Worm (Caenorhabditis elegans) whole organism, L4 larva: ENCODE data around the gene srg-64.

Experiments used
- F10B5.3 ChIP-seq: sonication (generic microtip); optimal IDR thresholded peaks from 2 replicates; lab custom pipeline; 2016; ENCODE audit warnings: mild to moderate bottlenecking, missing genetic modification characterization, missing compliant biosample characterization
- F26F4.8 ChIP-seq: fragments of 200-800 bp; sonication (Bioruptor generic); conservative IDR thresholded peaks from 2 replicates; pipeline ENCODE4 v1.3.6; 2022; ENCODE audit warnings: missing genetic modification characterization, missing compliant biosample characterization
- F37D6.2 ChIP-seq: sonication (generic microtip); optimal IDR thresholded peaks from 2 replicates; lab custom pipeline; 2016; ENCODE audit warnings: mild to moderate bottlenecking, missing genetic modification characterization, missing compliant biosample characterization
- R02D3.7 ChIP-seq: fragments of 150-350 bp; sonication (generic microtip); optimal IDR thresholded peaks from 3 replicates; lab custom pipeline; 2014; ENCODE audit warnings: missing biosample characterization, missing genetic modification characterization
- Y105C5A.15 ChIP-seq: fragments of 200-800 bp; sonication (Bioruptor generic); IDR thresholded peaks from 2 replicates; pipeline ENCODE4 v1.3.6; 2022; ENCODE audit warnings: missing genetic modification characterization, missing compliant biosample characterization
- Y5F2A.4 ChIP-seq: fragments of 200-800 bp; sonication (Bioruptor generic); optimal IDR thresholded peaks from 2 replicates; lab custom pipeline; 2018; ENCODE audit warnings: mild to moderate bottlenecking, missing genetic modification characterization, missing compliant biosample characterization
- ZK337.2 ChIP-seq: fragments of 200-800 bp; sonication (Bioruptor generic); IDR thresholded peaks from 2 replicates; pipeline ENCODE4 v1.3.6; 2022; ENCODE audit warnings: missing genetic modification reagents, missing genetic modification characterization, missing compliant biosample characterization
- arid-1 ChIP-seq: fragments of 200-800 bp; sonication (Bioruptor generic); conservative IDR thresholded peaks from 2 replicates; pipeline ENCODE4 v1.3.6; 2022; ENCODE audit warnings: missing genetic modification reagents, missing genetic modification characterization, missing compliant biosample characterization
- ceh-32 ChIP-seq: sonication (generic microtip); optimal IDR thresholded peaks from 2 replicates; lab custom pipeline; 2016; ENCODE audit warnings: mild to moderate bottlenecking, missing genetic modification characterization, missing compliant biosample characterization; ENCODE audit not compliant: poor library complexity
- ces-1 ChIP-seq: fragments of 150-350 bp; sonication (generic microtip); optimal IDR thresholded peaks from 4 replicates; lab custom pipeline; 2014; ENCODE audit warnings: missing biosample characterization, missing genetic modification reagents, missing genetic modification characterization
- cey-2 ChIP-seq: sonication (generic microtip); optimal IDR thresholded peaks from 3 replicates; lab custom pipeline; 2017; ENCODE audit warnings: missing genetic modification characterization, mild to moderate bottlenecking, missing compliant biosample characterization, antibody characterized with exemption, borderline replicate concordance; ENCODE audit not compliant: insufficient read depth
- ctbp-1 ChIP-seq: fragments of 200-800 bp; sonication (Bioruptor generic); IDR thresholded peaks from 2 replicates; pipeline ENCODE4 v1.3.6; 2022; ENCODE audit warnings: missing genetic modification reagents, missing genetic modification characterization, missing compliant biosample characterization
- daf-12 ChIP-seq: fragments of 150-350 bp; optimal IDR thresholded peaks from 2 replicates; lab custom pipeline; 2014; ENCODE audit warnings: missing biosample characterization, missing genetic modification reagents, missing genetic modification characterization
- daf-16 ChIP-seq, 3 experiments: sonication (generic microtip); optimal IDR thresholded peaks; 2 replicates each; lab custom pipeline; 2016 to 2017; ENCODE audit warnings: missing genetic modification characterization in 3 of 3, missing genetic modification reagents in 3 of 3, mild to moderate bottlenecking in 2 of 3, missing compliant biosample characterization in 2 of 3, missing biosample characterization in 1 of 3, moderate library complexity in 1 of 3
- daf-19 ChIP-seq: fragments of 200-800 bp; sonication (Bioruptor generic); conservative IDR thresholded peaks from 2 replicates; pipeline ENCODE4 v1.3.6; 2022; ENCODE audit warnings: missing genetic modification characterization, missing compliant biosample characterization
- daf-8 ChIP-seq: fragments of 200-800 bp; sonication (Bioruptor generic); IDR thresholded peaks from 2 replicates; pipeline ENCODE4 v1.3.6; 2022; ENCODE audit warnings: missing genetic modification characterization, missing compliant biosample characterization
- dmd-8 ChIP-seq: fragments of 200-800 bp; sonication (Bioruptor generic); IDR thresholded peaks from 2 replicates; pipeline ENCODE4 v1.3.6; 2022; ENCODE audit warnings: missing genetic modification characterization, missing compliant biosample characterization
- dpl-1 ChIP-seq: fragments of 150-350 bp; optimal IDR thresholded peaks from 2 replicates; lab custom pipeline; 2014; ENCODE audit warnings: missing biosample characterization, missing genetic modification reagents, missing genetic modification characterization
- duxl-1 ChIP-seq: sonication (generic microtip); optimal IDR thresholded peaks from 2 replicates; lab custom pipeline; 2016; ENCODE audit warnings: mild to moderate bottlenecking, missing genetic modification characterization, moderate library complexity, missing compliant biosample characterization; ENCODE audit not compliant: poor library complexity
- dve-1 ChIP-seq: sonication (generic microtip); optimal IDR thresholded peaks from 2 replicates; lab custom pipeline; 2017; ENCODE audit warnings: antibody characterized with exemption, mild to moderate bottlenecking, missing genetic modification characterization, missing compliant biosample characterization; ENCODE audit not compliant: insufficient read depth
- hif-1 ChIP-seq, 2 experiments: sonication (generic microtip); optimal IDR thresholded peaks; 2 replicates each; lab custom pipeline; 2016 to 2017; ENCODE audit warnings: missing compliant biosample characterization in 2 of 2, missing genetic modification characterization in 2 of 2, missing genetic modification reagents in 2 of 2, missing genotype in 2 of 2, mild to moderate bottlenecking in 1 of 2
- hlh-11 ChIP-seq: fragments of 200-800 bp; sonication (Bioruptor generic); optimal IDR thresholded peaks from 2 replicates; lab custom pipeline; 2018; ENCODE audit warnings: mild to moderate bottlenecking, missing genetic modification characterization, missing compliant biosample characterization
- hlh-30 ChIP-seq: sonication (generic microtip); optimal IDR thresholded peaks from 2 replicates; lab custom pipeline; 2017; ENCODE audit warnings: antibody characterized with exemption, mild to moderate bottlenecking, missing genetic modification characterization, missing compliant biosample characterization; ENCODE audit not compliant: insufficient read depth
- jun-1 ChIP-seq: fragments of 150-350 bp; optimal IDR thresholded peaks from 2 replicates; lab custom pipeline; 2014; ENCODE audit warnings: missing biosample characterization, missing genetic modification reagents, missing genetic modification characterization
- lim-7 ChIP-seq: fragments of 200-800 bp; sonication (Bioruptor generic); IDR thresholded peaks from 2 replicates; pipeline ENCODE4 v1.3.6; 2022; ENCODE audit warnings: missing genetic modification characterization, missing compliant biosample characterization
- lin-1 ChIP-seq: fragments of 200-800 bp; sonication (Bioruptor generic); IDR thresholded peaks from 2 replicates; pipeline ENCODE4 v1.3.6; 2022; ENCODE audit warnings: missing genetic modification reagents, missing genetic modification characterization, missing compliant biosample characterization
- lir-3 ChIP-seq: sonication (generic microtip); optimal IDR thresholded peaks from 2 replicates; lab custom pipeline; 2016; ENCODE audit warnings: mild to moderate bottlenecking, missing genetic modification characterization, missing compliant biosample characterization
- mdl-1 ChIP-seq, 2 experiments: fragments of 150-350 bp in 1 of 2; sonication (generic microtip) in 1 of 2; optimal IDR thresholded peaks; 2 replicates each; lab custom pipeline; 2014 to 2017; ENCODE audit warnings: missing biosample characterization in 2 of 2, missing genetic modification characterization in 2 of 2
- mep-1 ChIP-seq: fragments of 150-350 bp; sonication (generic microtip); optimal IDR thresholded peaks from 3 replicates; lab custom pipeline; 2014; ENCODE audit warnings: missing biosample characterization, missing genetic modification characterization
- mes-2 ChIP-seq: sonication (generic microtip); optimal IDR thresholded peaks from 2 replicates; lab custom pipeline; 2016; ENCODE audit warnings: missing genotype, mild to moderate bottlenecking, missing genetic modification characterization, missing compliant biosample characterization; ENCODE audit not compliant: poor library complexity, severe bottlenecking
- mxl-3 ChIP-seq: fragments of 200-800 bp; sonication (Bioruptor generic); optimal IDR thresholded peaks from 2 replicates; lab custom pipeline; 2018; ENCODE audit warnings: mild to moderate bottlenecking, missing genetic modification characterization, missing compliant biosample characterization
- nhr-10 ChIP-seq: fragments of 150-350 bp; optimal IDR thresholded peaks from 2 replicates; lab custom pipeline; 2014; ENCODE audit warnings: missing biosample characterization, missing genetic modification characterization
- nhr-102 ChIP-seq: sonication (generic microtip); optimal IDR thresholded peaks from 2 replicates; lab custom pipeline; 2016; ENCODE audit warnings: mild to moderate bottlenecking, missing genetic modification characterization, moderate library complexity, missing compliant biosample characterization
- nhr-237 ChIP-seq: sonication (generic microtip); optimal IDR thresholded peaks from 2 replicates; lab custom pipeline; 2017; ENCODE audit warnings: missing biosample characterization, missing genetic modification characterization
- nhr-6 ChIP-seq: fragments of 150-350 bp; optimal IDR thresholded peaks from 2 replicates; lab custom pipeline; 2014; ENCODE audit warnings: missing biosample characterization, missing genetic modification characterization
- nhr-77 ChIP-seq: fragments of 150-350 bp; optimal IDR thresholded peaks from 2 replicates; lab custom pipeline; 2014; ENCODE audit warnings: missing biosample characterization, missing genetic modification characterization
- pqm-1 ChIP-seq: sonication (generic microtip); optimal IDR thresholded peaks from 2 replicates; lab custom pipeline; 2017; ENCODE audit warnings: missing biosample characterization, missing genetic modification characterization
- saeg-2 ChIP-seq: fragments of 200-800 bp; sonication (Bioruptor generic); IDR thresholded peaks from 2 replicates; pipeline ENCODE4 v1.3.6; 2022; ENCODE audit warnings: missing genetic modification reagents, missing genetic modification characterization, missing compliant biosample characterization
- set-16 ChIP-seq: fragments of 200-800 bp; sonication (Bioruptor generic); IDR thresholded peaks from 2 replicates; pipeline ENCODE4 v1.3.6; 2022; ENCODE audit warnings: missing genetic modification reagents, missing genetic modification characterization, missing compliant biosample characterization
- skn-1 ChIP-seq: fragments of 150-350 bp; optimal IDR thresholded peaks from 2 replicates; lab custom pipeline; 2014; ENCODE audit warnings: missing biosample characterization, missing genetic modification characterization
- snpc-4 ChIP-seq: fragments of 150-350 bp; optimal IDR thresholded peaks from 2 replicates; lab custom pipeline; 2014; ENCODE audit warnings: missing biosample characterization, missing genetic modification characterization
- tra-1 ChIP-seq: fragments of 200-800 bp; sonication (Bioruptor generic); IDR thresholded peaks from 2 replicates; pipeline ENCODE4 v1.3.6; 2022; ENCODE audit warnings: missing genetic modification reagents, missing genetic modification characterization, missing compliant biosample characterization
- unc-130 ChIP-seq: sonication (generic microtip); optimal IDR thresholded peaks from 2 replicates; lab custom pipeline; 2016; ENCODE audit warnings: missing genetic modification reagents, missing genetic modification characterization, missing compliant biosample characterization
- unc-62 ChIP-seq, 3 experiments: fragments of 150-350 bp in 1 of 3; sonication (generic microtip); optimal IDR thresholded peaks in 2 of 3; peaks in 1 of 3; 1 replicate in 1 of 3; 2 replicates in 2 of 3; lab custom pipeline; 2014 to 2017; ENCODE audit warnings: missing biosample characterization in 3 of 3, missing genetic modification characterization in 3 of 3, missing genetic modification reagents in 3 of 3, missing genotype in 1 of 3
- zip-11 ChIP-seq: fragments of 200-800 bp; sonication (Bioruptor generic); IDR thresholded peaks from 2 replicates; pipeline ENCODE4 v1.3.6; 2022; ENCODE audit warnings: missing genetic modification characterization, missing compliant biosample characterization
- ztf-7 ChIP-seq: fragments of 150-350 bp; optimal IDR thresholded peaks from 2 replicates; lab custom pipeline; 2014; ENCODE audit warnings: missing biosample characterization, missing genetic modification characterization

The srg-64 gene

DNA sequence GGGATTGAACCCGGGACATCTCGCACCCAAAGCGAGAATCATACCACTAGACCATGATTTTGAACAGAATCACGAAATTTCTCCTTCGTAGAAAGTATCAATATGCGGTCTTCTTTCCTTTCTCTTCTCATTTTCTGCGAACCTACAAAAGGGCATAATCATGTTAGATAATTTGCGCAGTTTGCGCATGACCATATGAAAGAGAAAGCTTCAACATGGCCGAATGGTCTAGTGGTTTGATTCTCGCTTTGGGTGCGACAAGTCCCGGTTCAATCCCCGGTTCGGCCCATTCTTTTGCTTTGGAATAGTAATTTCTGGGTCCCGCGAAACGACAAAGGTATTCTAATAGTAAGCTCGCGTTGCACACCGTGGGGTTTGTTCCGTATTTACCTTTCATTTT is 7.4 kb upstream of the srg-64 start (continued):
- TF ChIP-seq daf-19 (GFP tag; lab: Robert Waterston, UW) (no peak), mep-1 (no peak), ceh-32 (tag; lab: Kevin White, UChicago) (no peak), jun-1 (tag; lab: Kevin White, UChicago) (no peak), dpl-1 (GFP tag; lab: Kevin White, UChicago) (no peak), Y105C5A.15 (GFP tag; lab: Robert Waterston, UW) (no peak), dve-1 (tag; lab: Kevin White, UChicago) (peak; percentile 5), hlh-11 (tag; lab: Kevin White, UChicago) (no peak), duxl-1 (tag; lab: Kevin White, UChicago) (no peak), nhr-6 (tag; lab: Kevin White, UChicago) (no peak), F10B5.3 (tag; lab: Kevin White, UChicago) (no peak), R02D3.7 (tag; lab: Kevin White, UChicago) (no peak), hlh-30 (tag; lab: Kevin White, UChicago) (peak; percentile 28), nhr-237 (tag; lab: Kevin White, UChicago) (no peak), skn-1 (tag; lab: Kevin White, UChicago) (no peak), lin-1 (0 out of 2 replicates have a peak, but pooled peaks have one; percentile 8), nhr-77 (no peak), set-16 (GFP tag; lab: Robert Waterston, UW) (no peak), mes-2 (no peak), cey-2 (tag; lab: Kevin White, UChicago) (no peak), daf-12 (tag; lab: Kevin White, UChicago) (no peak), lim-7 (GFP tag; lab: Robert Waterston, UW) (0 out of 2 replicates have a peak, but pooled peaks have one; percentile 5), saeg-2 (no peak), F37D6.2 (tag; lab: Kevin White, UChicago) (no peak), mdl-1 (tag; optimal IDR thresholded peaks at IDR 0.05; lab: Kevin White, UChicago) (no peak), zip-11 (GFP tag; lab: Robert Waterston, UW) (0 out of 2 replicates have a peak, but pooled peaks have one; percentile 10), Y5F2A.4 (GFP tag; lab: Kevin White, UChicago) (no peak), tra-1 (GFP tag; lab: Robert Waterston, UW) (peak; percentile 56), daf-16 (GFP tag; optimal IDR thresholded peaks at IDR 0.05; lab: Kevin White, UChicago) (peak in 1 of 2 experiments; percentile 15), daf-16 (tag; optimal IDR thresholded peaks at IDR 0.05; lab: Kevin White, UChicago) (peak; percentile 5), F26F4.8 (GFP tag; lab: Robert Waterston, UW) (no peak; the same call in 1 of the 2 replicates), snpc-4 (no peak)

- TF ChIP-seq unc-62 (GFP tag; optimal IDR thresholded peaks at IDR 0.05 in 1 of 2; lab: Kevin White, UChicago) = no peak
- no peak for TF ChIP-seq unc-62 (tag; optimal IDR thresholded peaks at IDR 0.05; lab: Kevin White, UChicago)
- no peak for TF ChIP-seq lir-3 (tag; lab: Kevin White, UChicago)
- TF ChIP-seq arid-1 (GFP tag; lab: Robert Waterston, UW) = no peak
- TF ChIP-seq skn-1 (tag; lab: Kevin White, UChicago) = no peak
- TF ChIP-seq ces-1 (GFP tag; lab: Kevin White, UChicago) = no peak
- TF ChIP-seq dmd-8 (GFP tag; lab: Robert Waterston, UW) = no peak
Observed at ce11 chrX:15746705-15747104, 6.3 kb upstream of the srg-64 start, which contains the start of gene srxa-9. TSS of gene srxa-9 (plus strand) at chrX:15747005.

DNA sequence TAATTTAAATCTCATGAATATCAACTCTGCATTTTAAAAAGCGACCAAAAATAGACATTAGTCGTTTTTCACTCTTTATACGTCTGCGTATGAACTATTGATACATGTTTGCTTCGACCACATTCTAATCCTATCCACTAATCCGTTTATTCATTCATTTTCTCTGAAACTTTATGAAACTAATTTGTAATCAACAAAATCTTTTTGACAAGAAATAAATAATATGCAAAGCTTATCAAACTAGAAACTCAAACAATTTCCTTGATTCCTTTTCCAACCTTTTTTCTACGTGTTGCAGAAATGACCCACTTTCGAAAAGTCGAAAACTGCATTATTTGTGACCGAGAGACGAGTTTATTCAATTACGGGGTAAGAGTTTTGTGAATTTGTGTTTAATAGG is 1.9 kb upstream of the srg-64 start, which contains the start of gene nhr-255:
Gene nhr-255 (plus strand): TSS at position 301 of the 400 bp plus-strand sequence.
- TF ChIP-seq daf-16 (GFP tag; optimal IDR thresholded peaks at IDR 0.05; lab: Kevin White, UChicago) (no peak), daf-16 (tag; optimal IDR thresholded peaks at IDR 0.05; lab: Kevin White, UChicago) (no peak), ztf-7 (no peak), daf-8 (GFP tag; lab: Robert Waterston, UW) (no peak), unc-130 (GFP tag; lab: Kevin White, UChicago) (no peak), ces-1 (GFP tag; lab: Kevin White, UChicago) (no peak), pqm-1 (tag; lab: Kevin White, UChicago) (no peak), hlh-30 (tag; lab: Kevin White, UChicago) (no peak), ctbp-1 (GFP tag; lab: Robert Waterston, UW) (no peak), cey-2 (tag; lab: Kevin White, UChicago) (no peak), nhr-102 (tag; lab: Kevin White, UChicago) (no peak), hif-1 (tag; optimal IDR thresholded peaks at IDR 0.05; lab: Kevin White, UChicago) (no peak), lim-7 (GFP tag; lab: Robert Waterston, UW) (no peak), mxl-3 (no peak), nhr-10 (tag; lab: Kevin White, UChicago) (no peak), tra-1 (GFP tag; lab: Robert Waterston, UW) (no peak), ZK337.2 (no peak), F10B5.3 (tag; lab: Kevin White, UChicago) (no peak)
